Fruit fly (Drosophila melanogaster): ENCODE results near the gene Chc.

DNA sequence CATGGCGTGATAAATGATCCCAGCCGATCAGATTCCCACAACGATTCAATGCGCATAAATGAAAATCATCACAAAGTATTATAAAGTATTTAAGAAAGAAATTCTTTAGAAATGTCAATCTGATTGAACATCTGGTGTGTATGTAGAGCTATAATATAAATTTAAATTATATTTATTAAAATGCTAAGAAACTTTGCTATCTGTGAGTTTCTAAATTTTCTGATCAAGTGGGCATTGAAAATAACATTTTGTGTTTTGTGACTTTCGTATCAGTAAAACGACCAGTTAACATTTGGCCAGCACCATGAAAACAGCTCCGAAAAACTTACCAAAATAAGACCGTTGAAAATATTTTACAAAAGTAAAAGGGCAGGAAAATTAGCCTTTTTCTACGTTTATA is 2.2 kb upstream of the Chc start, which contains the start of gene CG8565:
- TF ChIP-seq Ets98B (GFP tag; IDR thresholded peaks at IDR 0.05), result no peak
- TF ChIP-seq CG9948 (tag; optimal IDR thresholded peaks at IDR 0.05), result no peak
- TF ChIP-seq CG17806 (tag; optimal IDR thresholded peaks at IDR 0.05), result no peak
- TF ChIP-seq CG12605 (GFP tag; IDR thresholded peaks at IDR 0.05), result no peak
- TF ChIP-seq fd96Ca (GFP tag; IDR thresholded peaks at IDR 0.05), result no peak
- TF ChIP-seq CG34367 (tag; optimal IDR thresholded peaks at IDR 0.05), result no peak
- TF ChIP-seq Snoo (tag; optimal IDR thresholded peaks at IDR 0.05), result no peak
- TF ChIP-seq EcR (GFP tag; optimal IDR thresholded peaks at IDR 0.05), result no peak
- TF ChIP-seq CG32121 (GFP tag; IDR thresholded peaks at IDR 0.05), result no peak
- no peak for TF ChIP-seq CG10348 (GFP tag; IDR thresholded peaks at IDR 0.05)
- no peak for TF ChIP-seq CG15710 (tag; optimal IDR thresholded peaks at IDR 0.05)
- no peak for TF ChIP-seq CG4496 (GFP tag; IDR thresholded peaks at IDR 0.05)
- no peak for TF ChIP-seq rn (GFP tag; IDR thresholded peaks at IDR 0.05)
- no peak for TF ChIP-seq gl (tag; optimal IDR thresholded peaks at IDR 0.05)
